Worm (Caenorhabditis elegans) whole organism, midembryonic: ENCODE results near the gene mrps-18.C.

Source experiments
- T22C8.4 ChIP-seq: fragments of 200-800 bp; sonication (Bioruptor generic); IDR thresholded peaks from 2 replicates; pipeline ENCODE4 v1.3.6; 2022; ENCODE audit warnings: missing genetic modification characterization, missing compliant biosample characterization
- cog-1 ChIP-seq: sonication (generic microtip); optimal IDR thresholded peaks from 2 replicates; lab custom pipeline; 2016; ENCODE audit warnings: missing genetic modification characterization, missing compliant biosample characterization
- flt-1 ChIP-seq: fragments of 200-800 bp; sonication (Bioruptor generic); IDR thresholded peaks from 2 replicates; pipeline ENCODE4 v1.3.6; 2022; ENCODE audit warnings: missing genetic modification characterization, missing compliant biosample characterization
- klf-2 ChIP-seq: fragments of 200-800 bp; sonication (Bioruptor generic); conservative IDR thresholded peaks from 2 replicates; pipeline ENCODE4 v1.3.6; 2022; ENCODE audit warnings: missing genetic modification reagents, missing genetic modification characterization, missing compliant biosample characterization
- med-1 ChIP-seq: sonication (generic microtip); optimal IDR thresholded peaks from 2 replicates; lab custom pipeline; 2017; ENCODE audit warnings: missing genetic modification characterization, mild to moderate bottlenecking, missing compliant biosample characterization, antibody characterized with exemption, missing genetic modification reagents; ENCODE audit not compliant: insufficient read depth
- ref-1 ChIP-seq: fragments of 200-800 bp; sonication (Bioruptor generic); conservative IDR thresholded peaks from 2 replicates; pipeline ENCODE4 v1.3.6; 2022; ENCODE audit warnings: missing genetic modification reagents, missing genetic modification characterization, missing compliant biosample characterization
- tab-1 ChIP-seq: fragments of 200-800 bp; sonication (Bioruptor generic); IDR thresholded peaks from 2 replicates; pipeline ENCODE4 v1.3.6; 2022; ENCODE audit warnings: missing genetic modification characterization, missing compliant biosample characterization
- ztf-23 ChIP-seq: fragments of 200-800 bp; sonication (Bioruptor generic); IDR thresholded peaks from 2 replicates; pipeline ENCODE4 v1.3.6; 2022; ENCODE audit warnings: missing genetic modification reagents, missing genetic modification characterization, missing compliant biosample characterization
- ztf-29 ChIP-seq: fragments of 200-800 bp; sonication (Bioruptor generic); IDR thresholded peaks from 2 replicates; pipeline ENCODE4 v1.3.6; 2022; ENCODE audit warnings: missing genetic modification reagents, missing genetic modification characterization, missing compliant biosample characterization

DNA sequence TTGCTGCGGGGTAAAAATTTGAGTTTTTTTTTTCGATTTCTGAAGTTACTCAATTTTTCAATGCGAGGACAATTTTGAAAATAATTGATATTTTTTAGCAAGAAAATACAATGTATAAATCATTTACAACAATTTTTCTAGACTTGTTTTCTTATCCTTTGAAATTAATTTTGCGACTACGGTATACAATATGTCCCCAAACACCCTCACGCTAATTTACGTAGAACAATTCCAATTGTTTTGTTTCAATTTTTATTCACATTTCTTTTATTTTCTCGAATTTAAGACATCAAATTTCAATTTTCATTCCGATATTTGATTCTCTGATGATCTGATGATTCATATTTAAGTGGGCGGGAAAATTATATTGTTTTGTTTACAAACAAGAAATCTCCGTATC lies 46.0 kb downstream of the mrps-18.C start:
- TF ChIP-seq med-1 (GFP tag; lab: Kevin White, UChicago) (no peak), ztf-23 (GFP tag; lab: Robert Waterston, UW) (no peak), cog-1 (tag; lab: Kevin White, UChicago) (no peak), T22C8.4 (no peak), ztf-29 (no peak), flt-1 (GFP tag; lab: Robert Waterston, UW) (no peak), ref-1 (GFP tag; lab: Robert Waterston, UW) (no peak), tab-1 (GFP tag; lab: Robert Waterston, UW) (no peak), klf-2 (GFP tag; lab: Robert Waterston, UW) (no peak)
